Worm (Caenorhabditis elegans) whole organism, L4 larva: ENCODE data around the gene Y50D4A.1.

Source experiments
- F44E2.7 ChIP-seq: fragments of 200-800 bp; sonication (Bioruptor generic); IDR thresholded peaks from 2 replicates; pipeline ENCODE4 v2.1.2; 2022; ENCODE audit warnings: missing genetic modification characterization, missing compliant biosample characterization
- aha-1 ChIP-seq: fragments of 150-350 bp; peaks from one replicate; lab custom pipeline; 2014; ENCODE audit warnings: missing biosample characterization, missing genetic modification characterization
- ama-1 ChIP-seq: fragments of 150-350 bp; optimal IDR thresholded peaks from 2 replicates; lab custom pipeline; 2014; ENCODE audit warnings: inconsistent platforms, mixed read lengths
- arid-1 ChIP-seq: fragments of 200-800 bp; sonication (Bioruptor generic); conservative IDR thresholded peaks from 2 replicates; pipeline ENCODE4 v1.3.6; 2022; ENCODE audit warnings: missing genetic modification reagents, missing genetic modification characterization, missing compliant biosample characterization
- ceh-20 ChIP-seq: fragments of 200-800 bp; sonication (Bioruptor generic); IDR thresholded peaks from 2 replicates; pipeline ENCODE4 v1.3.6; 2022; ENCODE audit warnings: missing genetic modification reagents, missing genetic modification characterization, missing compliant biosample characterization
- daf-16 ChIP-seq, 3 experiments: sonication (generic microtip); optimal IDR thresholded peaks; 2 replicates each; lab custom pipeline; 2016 to 2017; ENCODE audit warnings: missing genetic modification characterization in 3 of 3, missing genetic modification reagents in 3 of 3, mild to moderate bottlenecking in 2 of 3, missing compliant biosample characterization in 2 of 3, missing biosample characterization in 1 of 3, moderate library complexity in 1 of 3
- dmd-6 ChIP-seq: fragments of 200-800 bp; sonication (Bioruptor generic); IDR thresholded peaks from 2 replicates; pipeline ENCODE4 v1.3.6; 2022; ENCODE audit warnings: missing genetic modification reagents, missing genetic modification characterization, missing compliant biosample characterization
- dpl-1 ChIP-seq: fragments of 150-350 bp; optimal IDR thresholded peaks from 2 replicates; lab custom pipeline; 2014; ENCODE audit warnings: missing biosample characterization, missing genetic modification reagents, missing genetic modification characterization
- dve-1 ChIP-seq: sonication (generic microtip); optimal IDR thresholded peaks from 2 replicates; lab custom pipeline; 2017; ENCODE audit warnings: antibody characterized with exemption, mild to moderate bottlenecking, missing genetic modification characterization, missing compliant biosample characterization; ENCODE audit not compliant: insufficient read depth
- hif-1 ChIP-seq, 2 experiments: sonication (generic microtip); optimal IDR thresholded peaks; 2 replicates each; lab custom pipeline; 2016 to 2017; ENCODE audit warnings: missing compliant biosample characterization in 2 of 2, missing genetic modification characterization in 2 of 2, missing genetic modification reagents in 2 of 2, missing genotype in 2 of 2, mild to moderate bottlenecking in 1 of 2
- hlh-11 ChIP-seq: fragments of 200-800 bp; sonication (Bioruptor generic); optimal IDR thresholded peaks from 2 replicates; lab custom pipeline; 2018; ENCODE audit warnings: mild to moderate bottlenecking, missing genetic modification characterization, missing compliant biosample characterization
- hlh-30 ChIP-seq: sonication (generic microtip); optimal IDR thresholded peaks from 2 replicates; lab custom pipeline; 2017; ENCODE audit warnings: antibody characterized with exemption, mild to moderate bottlenecking, missing genetic modification characterization, missing compliant biosample characterization; ENCODE audit not compliant: insufficient read depth
- lin-13 ChIP-seq: fragments of 150-350 bp; optimal IDR thresholded peaks from 2 replicates; lab custom pipeline; 2014; ENCODE audit warnings: missing biosample characterization, missing genetic modification reagents, missing genetic modification characterization
- lin-38 ChIP-seq: fragments of 200-800 bp; sonication (Bioruptor generic); IDR thresholded peaks from 2 replicates; pipeline ENCODE4 v1.3.6; 2022; ENCODE audit warnings: missing genetic modification reagents, missing genetic modification characterization, missing compliant biosample characterization
- lsy-2 ChIP-seq, 2 experiments: fragments of 150-350 bp in 1 of 2; sonication (generic microtip) in 1 of 2; optimal IDR thresholded peaks; 2 replicates each; lab custom pipeline; 2014 to 2017; ENCODE audit warnings: missing biosample characterization in 2 of 2, missing genetic modification characterization in 2 of 2
- mdl-1 ChIP-seq, 2 experiments: fragments of 150-350 bp in 1 of 2; sonication (generic microtip) in 1 of 2; optimal IDR thresholded peaks; 2 replicates each; lab custom pipeline; 2014 to 2017; ENCODE audit warnings: missing biosample characterization in 2 of 2, missing genetic modification characterization in 2 of 2
- mep-1 ChIP-seq: fragments of 150-350 bp; sonication (generic microtip); optimal IDR thresholded peaks from 3 replicates; lab custom pipeline; 2014; ENCODE audit warnings: missing biosample characterization, missing genetic modification characterization
- mes-2 ChIP-seq: sonication (generic microtip); optimal IDR thresholded peaks from 2 replicates; lab custom pipeline; 2016; ENCODE audit warnings: missing genotype, mild to moderate bottlenecking, missing genetic modification characterization, missing compliant biosample characterization; ENCODE audit not compliant: poor library complexity, severe bottlenecking
- nhr-102 ChIP-seq: sonication (generic microtip); optimal IDR thresholded peaks from 2 replicates; lab custom pipeline; 2016; ENCODE audit warnings: mild to moderate bottlenecking, missing genetic modification characterization, moderate library complexity, missing compliant biosample characterization
- nhr-11 ChIP-seq: fragments of 150-350 bp; optimal IDR thresholded peaks from 2 replicates; lab custom pipeline; 2014; ENCODE audit warnings: missing biosample characterization, missing genetic modification characterization
- nhr-237 ChIP-seq: sonication (generic microtip); optimal IDR thresholded peaks from 2 replicates; lab custom pipeline; 2017; ENCODE audit warnings: missing biosample characterization, missing genetic modification characterization
- nhr-25 ChIP-seq: sonication (generic microtip); optimal IDR thresholded peaks from 2 replicates; lab custom pipeline; 2017; ENCODE audit warnings: missing genetic modification characterization, mild to moderate bottlenecking, missing compliant biosample characterization, antibody characterized with exemption, moderate library complexity, borderline replicate concordance; ENCODE audit not compliant: insufficient read depth
- nhr-28 ChIP-seq: fragments of 150-350 bp; optimal IDR thresholded peaks from 2 replicates; lab custom pipeline; 2014; ENCODE audit warnings: missing biosample characterization, missing genetic modification characterization
- nhr-42 ChIP-seq: fragments of 200-800 bp; sonication (Bioruptor generic); IDR thresholded peaks from 2 replicates; pipeline ENCODE4 v1.3.6; 2022; ENCODE audit warnings: missing genetic modification characterization, missing compliant biosample characterization
- nhr-48 ChIP-seq: sonication (generic microtip); optimal IDR thresholded peaks from 2 replicates; lab custom pipeline; 2016; ENCODE audit warnings: mild to moderate bottlenecking, missing genetic modification characterization, missing compliant biosample characterization
- nhr-77 ChIP-seq: fragments of 150-350 bp; optimal IDR thresholded peaks from 2 replicates; lab custom pipeline; 2014; ENCODE audit warnings: missing biosample characterization, missing genetic modification characterization
- pha-4 ChIP-seq, 2 experiments: fragments of 150-350 bp in 1 of 2; fragments of 200-800 bp in 1 of 2; sonication (Bioruptor generic) in 1 of 2; IDR thresholded peaks in 1 of 2; optimal IDR thresholded peaks in 1 of 2; 2 replicates each; pipeline versions ENCODE4 v1.3.6 to Lab custom; 2014 to 2022; ENCODE audit warnings: missing genetic modification characterization in 2 of 2, missing genetic modification reagents in 2 of 2, missing biosample characterization in 1 of 2, missing compliant biosample characterization in 1 of 2
- rbr-2 ChIP-seq: sonication (generic microtip); optimal IDR thresholded peaks from 2 replicates; lab custom pipeline; 2016; ENCODE audit warnings: missing genotype, missing genetic modification characterization, missing compliant biosample characterization
- spr-1 ChIP-seq: sonication (generic microtip); optimal IDR thresholded peaks from 2 replicates; lab custom pipeline; 2016; ENCODE audit warnings: mild to moderate bottlenecking, missing genetic modification characterization, missing compliant biosample characterization
- tra-1 ChIP-seq: fragments of 200-800 bp; sonication (Bioruptor generic); IDR thresholded peaks from 2 replicates; pipeline ENCODE4 v1.3.6; 2022; ENCODE audit warnings: missing genetic modification reagents, missing genetic modification characterization, missing compliant biosample characterization
- unc-62 ChIP-seq, 3 experiments: fragments of 150-350 bp in 1 of 3; sonication (generic microtip); optimal IDR thresholded peaks in 2 of 3; peaks in 1 of 3; 1 replicate in 1 of 3; 2 replicates in 2 of 3; lab custom pipeline; 2014 to 2017; ENCODE audit warnings: missing biosample characterization in 3 of 3, missing genetic modification characterization in 3 of 3, missing genetic modification reagents in 3 of 3, missing genotype in 1 of 3
- zip-2 ChIP-seq: fragments of 150-350 bp; optimal IDR thresholded peaks from 2 replicates; lab custom pipeline; 2014; ENCODE audit warnings: missing biosample characterization, missing genetic modification characterization

Gene Y50D4A.1

DNA sequence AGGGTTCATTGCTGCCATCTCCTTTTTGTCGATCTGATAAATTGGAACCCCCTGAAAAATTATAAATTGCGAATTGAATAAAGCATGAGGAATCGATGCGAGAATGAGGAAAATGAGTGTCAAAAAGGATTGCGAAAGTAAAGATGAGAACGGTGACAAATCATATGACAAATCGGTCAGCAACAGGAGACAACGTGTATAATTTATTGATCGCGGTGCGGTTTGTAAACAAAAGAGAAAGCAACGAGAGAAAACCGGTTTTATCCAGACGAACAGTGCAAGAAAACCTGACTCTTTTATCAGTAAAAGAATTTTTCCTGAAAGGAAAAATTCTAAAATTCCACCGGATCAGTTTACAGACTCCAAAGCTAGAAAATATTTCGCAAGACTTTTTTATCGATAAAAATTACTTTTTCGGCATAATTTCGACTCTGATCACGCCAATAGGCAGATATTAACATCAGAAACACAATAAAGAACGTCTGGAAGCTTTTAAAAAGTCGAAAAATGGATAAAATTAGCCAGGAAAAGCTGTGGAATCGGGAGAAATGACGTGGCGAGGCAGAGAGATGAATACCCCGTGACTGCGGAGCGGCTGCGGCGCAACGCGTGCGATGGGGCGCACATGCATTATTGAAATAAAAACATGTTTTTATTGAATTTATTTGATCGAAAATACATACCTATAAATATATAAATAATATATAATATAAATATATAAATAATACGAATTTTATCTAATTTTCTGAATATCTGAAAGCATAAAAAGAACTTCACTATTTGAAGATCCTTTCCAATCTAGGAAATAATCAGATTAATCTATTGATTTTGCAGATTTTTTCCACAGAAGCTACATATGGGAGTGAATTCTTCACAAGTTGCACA lies 56.5 kb downstream of the Y50D4A.1 start, which contains the start of the genes rab-1 and C39F7.5:
Gene rab-1 (minus strand): TSS at position 51 of the 885 bp plus-strand sequence.
Gene C39F7.5 (plus strand): TSS at position 835 of the 885 bp plus-strand sequence.
- TF ChIP-seq ceh-20 (GFP tag; lab: Robert Waterston, UW): no peak
- TF ChIP-seq hlh-30 (tag; lab: Kevin White, UChicago): peak; percentile 96
- no peak for TF ChIP-seq zip-2 (tag; lab: Kevin White, UChicago)
- peak; percentile 60 for TF ChIP-seq nhr-77 (tag; lab: Kevin White, UChicago)
- peak; percentile 78 for TF ChIP-seq mep-1 (tag; lab: Kevin White, UChicago)
- no peak for TF ChIP-seq nhr-48 (tag; lab: Kevin White, UChicago)
- peak; percentile 62 for TF ChIP-seq hlh-11 (tag; lab: Kevin White, UChicago)
- peak in 1 of 2 experiments; percentile 26 for TF ChIP-seq mdl-1 (tag; optimal IDR thresholded peaks at IDR 0.05; lab: Kevin White, UChicago)
- TF ChIP-seq nhr-42 (GFP tag; lab: Robert Waterston, UW): no peak
- TF ChIP-seq dve-1: peak; percentile 57
- TF ChIP-seq nhr-102 (tag; lab: Kevin White, UChicago): peak; percentile 23
- TF ChIP-seq tra-1 (GFP tag; lab: Robert Waterston, UW): no peak
- peak; percentile 53 for TF ChIP-seq nhr-28 (tag; lab: Kevin White, UChicago)
- peak; percentile 93 for TF ChIP-seq lin-38 (GFP tag; lab: Robert Waterston, UW)
- peak; percentile 70 for TF ChIP-seq ama-1
- peak; percentile 58 for TF ChIP-seq dpl-1 (GFP tag; lab: Kevin White, UChicago)
- peak in 1 of 2 experiments; percentile 65 for TF ChIP-seq lsy-2 (tag; optimal IDR thresholded peaks at IDR 0.05; lab: Kevin White, UChicago)
- no peak for TF ChIP-seq arid-1
- peak; percentile 16 for TF ChIP-seq lin-13 (GFP tag; lab: Kevin White, UChicago)
- TF ChIP-seq pha-4 (GFP tag; IDR thresholded peaks at IDR 0.05; lab: Robert Waterston, UW): no peak
- no peak for TF ChIP-seq pha-4 (tag; optimal IDR thresholded peaks at IDR 0.05; lab: Kevin White, UChicago)
- TF ChIP-seq F44E2.7 (GFP tag; lab: Robert Waterston, UW): no peak
- TF ChIP-seq spr-1 (tag; lab: Kevin White, UChicago): no peak
- no peak for TF ChIP-seq nhr-25 (tag; lab: Kevin White, UChicago)
- TF ChIP-seq nhr-11: peak; percentile 76
- TF ChIP-seq rbr-2 (tag; lab: Kevin White, UChicago): peak; percentile 45
- TF ChIP-seq mes-2 (tag; lab: Kevin White, UChicago): peak; percentile 83
- peak in 1 of 2 experiments; percentile 20 for TF ChIP-seq hif-1 (tag; optimal IDR thresholded peaks at IDR 0.05; lab: Kevin White, UChicago)
- TF ChIP-seq aha-1: peak; percentile 90
- peak in 1 of 2 experiments; percentile 13 for TF ChIP-seq daf-16 (GFP tag; optimal IDR thresholded peaks at IDR 0.05; lab: Kevin White, UChicago)
- peak; percentile 74 for TF ChIP-seq daf-16 (tag; optimal IDR thresholded peaks at IDR 0.05; lab: Kevin White, UChicago)
- TF ChIP-seq nhr-237 (tag; lab: Kevin White, UChicago): no peak
- peak; percentile 15; the same call in 1 of the 2 replicates for TF ChIP-seq dmd-6

ce11 chrV:1266540-1266939 lies 58.9 kb downstream of the Y50D4A.1 start:
- TF ChIP-seq unc-62 (GFP tag; optimal IDR thresholded peaks at IDR 0.05 in 1 of 2; lab: Kevin White, UChicago) (peak in 1 of 2 experiments; percentile 68), unc-62 (tag; optimal IDR thresholded peaks at IDR 0.05; lab: Kevin White, UChicago) (no peak), hif-1 (tag; optimal IDR thresholded peaks at IDR 0.05; lab: Kevin White, UChicago) (no peak), dmd-6 (no peak), nhr-237 (tag; lab: Kevin White, UChicago) (no peak)
- TF ChIP-seq, all 104 proteins: peak for 1
